Worm (Caenorhabditis elegans): ENCODE measurements around the gene C06G3.8.
A peak's percentile ranks its signal among the peaks of the same experiment; 100 is the strongest.

C06G3.8 gene

ce11 chrIV:7017123-7017674 lies 15.2 kb downstream of the C06G3.8 start, which contains the start of gene gldi-4:
Gene gldi-4, plus strand, starts transcription at chrIV:7017624.
- TF ChIP-seq W03F9.2 (tag; optimal IDR thresholded peaks at IDR 0.05) (no peak), him-1 (tag; optimal IDR thresholded peaks at IDR 0.05) (no peak), dao-5 (tag; optimal IDR thresholded peaks at IDR 0.05) (no peak)

ce11 chrIV:7016502-7016901 lies 15.9 kb downstream of the C06G3.8 start:
- TF ChIP-seq W03F9.2 (tag; optimal IDR thresholded peaks at IDR 0.05) (no peak), dao-5 (tag; optimal IDR thresholded peaks at IDR 0.05) (no peak), him-1 (tag; optimal IDR thresholded peaks at IDR 0.05) (no peak)

- TF ChIP-seq W03F9.2 (tag; optimal IDR thresholded peaks at IDR 0.05) = peak; percentile 38
- no peak for TF ChIP-seq dao-5 (tag; optimal IDR thresholded peaks at IDR 0.05)
- no peak for TF ChIP-seq him-1 (tag; optimal IDR thresholded peaks at IDR 0.05)
These were observed 19.5 kb downstream of the C06G3.8 start for ce11 chrIV:7012731-7013445.

- TF ChIP-seq W03F9.2 (tag; optimal IDR thresholded peaks at IDR 0.05) (no peak), him-1 (tag; optimal IDR thresholded peaks at IDR 0.05) (no peak), dao-5 (tag; optimal IDR thresholded peaks at IDR 0.05) (no peak)
These were observed 20.1 kb downstream of the C06G3.8 start for ce11 chrIV:7012214-7012613.

ce11 chrIV:7011728-7012127 lies 20.6 kb downstream of the C06G3.8 start, which contains the start of gene trxr-1:
Gene trxr-1, plus strand, starts transcription at chrIV:7011954.
- TF ChIP-seq him-1 (tag; optimal IDR thresholded peaks at IDR 0.05) (no peak), W03F9.2 (tag; optimal IDR thresholded peaks at IDR 0.05) (no peak), dao-5 (tag; optimal IDR thresholded peaks at IDR 0.05) (no peak)

ce11 chrIV:7010835-7011234 lies 21.5 kb downstream of the C06G3.8 start, which contains the start of gene C25A8.1:
Gene C25A8.1, plus strand, starts transcription at chrIV:7011135.
- TF ChIP-seq W03F9.2 (tag; optimal IDR thresholded peaks at IDR 0.05) (no peak), him-1 (tag; optimal IDR thresholded peaks at IDR 0.05) (no peak), dao-5 (tag; optimal IDR thresholded peaks at IDR 0.05) (no peak)

ce11 chrIV:7010195-7010594 lies 22.2 kb downstream of the C06G3.8 start:
- TF ChIP-seq dao-5 (tag; optimal IDR thresholded peaks at IDR 0.05) = no peak
- no peak for TF ChIP-seq him-1 (tag; optimal IDR thresholded peaks at IDR 0.05)
- no peak for TF ChIP-seq W03F9.2 (tag; optimal IDR thresholded peaks at IDR 0.05)

- no peak for TF ChIP-seq dao-5 (tag; optimal IDR thresholded peaks at IDR 0.05)
- no peak for TF ChIP-seq him-1 (tag; optimal IDR thresholded peaks at IDR 0.05)
These were observed 22.8 kb downstream of the C06G3.8 start, which contains the start of gene C25A8.2 for ce11 chrIV:7009531-7009930. Gene C25A8.2, plus strand, starts transcription at chrIV:7009831.

ce11 chrIV:7003323-7003722 lies 29.0 kb downstream of the C06G3.8 start, which contains the start of gene cht-3:
Gene cht-3, plus strand, starts transcription at chrIV:7003623.
- TF ChIP-seq W03F9.2 (tag; optimal IDR thresholded peaks at IDR 0.05) = no peak
- TF ChIP-seq dao-5 (tag; optimal IDR thresholded peaks at IDR 0.05) = no peak
- TF ChIP-seq him-1 (tag; optimal IDR thresholded peaks at IDR 0.05) = no peak

ce11 chrIV:6999206-6999605 lies 33.2 kb downstream of the C06G3.8 start, which contains the start of gene C25A8.5:
Gene C25A8.5, plus strand, starts transcription at chrIV:6999506.
- no peak for TF ChIP-seq dao-5 (tag; optimal IDR thresholded peaks at IDR 0.05)
- TF ChIP-seq W03F9.2 (tag; optimal IDR thresholded peaks at IDR 0.05) = no peak
- no peak for TF ChIP-seq him-1 (tag; optimal IDR thresholded peaks at IDR 0.05)

ce11 chrIV:6997918-6998317 lies 34.4 kb downstream of the C06G3.8 start:
- no peak for TF ChIP-seq him-1 (tag; optimal IDR thresholded peaks at IDR 0.05)
- no peak for TF ChIP-seq dao-5 (tag; optimal IDR thresholded peaks at IDR 0.05)
- TF ChIP-seq W03F9.2 (tag; optimal IDR thresholded peaks at IDR 0.05) = no peak

- TF ChIP-seq W03F9.2 (tag; optimal IDR thresholded peaks at IDR 0.05) (no peak), him-1 (tag; optimal IDR thresholded peaks at IDR 0.05) (no peak), dao-5 (tag; optimal IDR thresholded peaks at IDR 0.05) (no peak)
These were observed 41.3 kb downstream of the C06G3.8 start for ce11 chrIV:6991070-6991469.

- TF ChIP-seq dao-5 (tag; optimal IDR thresholded peaks at IDR 0.05) (no peak), W03F9.2 (tag; optimal IDR thresholded peaks at IDR 0.05) (no peak)
These were observed 45.5 kb downstream of the C06G3.8 start, which contains the start of gene prkl-1 for ce11 chrIV:6986835-6987234. Gene prkl-1, minus strand, starts transcription at chrIV:6986935.
